Worm (Caenorhabditis elegans) whole organism, L4/young adult: ENCODE results near the gene F14D7.14.

Experiments
- W03F9.2 ChIP-seq: fragments of 150-350 bp; optimal IDR thresholded peaks from 2 replicates; lab custom pipeline; 2014; ENCODE audit warnings: missing biosample characterization, missing genetic modification characterization
- dao-5 ChIP-seq: sonication (generic microtip); optimal IDR thresholded peaks from 2 replicates; lab custom pipeline; 2016; ENCODE audit warnings: missing genotype, missing genetic modification characterization, moderate library complexity, missing compliant biosample characterization
- him-1 ChIP-seq: sonication (generic microtip); optimal IDR thresholded peaks from 2 replicates; lab custom pipeline; 2016; ENCODE audit warnings: missing genotype, missing genetic modification reagents, missing genetic modification characterization, missing compliant biosample characterization

DNA sequence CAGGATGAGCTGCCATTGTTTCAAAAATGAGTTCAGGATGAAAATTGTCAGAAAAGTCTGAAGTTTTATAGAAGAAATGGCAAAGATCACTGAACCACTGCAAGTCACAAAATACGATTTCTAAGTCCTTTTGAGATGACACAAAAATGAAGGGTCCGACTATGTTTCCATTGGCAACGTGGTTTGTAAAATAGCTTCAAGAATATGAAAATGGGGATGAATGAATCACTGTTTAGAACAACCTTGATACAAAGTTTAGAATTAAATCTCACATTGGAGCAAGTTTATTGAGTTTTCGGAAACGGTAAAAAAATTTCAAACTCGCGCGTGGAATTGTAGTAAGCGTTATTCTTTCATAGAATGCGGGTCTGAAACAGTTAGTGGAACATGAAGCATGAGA lies 1.4 kb downstream of the F14D7.14 start, which contains the start of gene ddn-3:
- TF ChIP-seq him-1 (tag; lab: Kevin White, UChicago) (no peak), dao-5 (tag; lab: Kevin White, UChicago) (no peak), W03F9.2 (tag; lab: Kevin White, UChicago) (no peak)
